Fruit fly (Drosophila melanogaster) whole organism, pupa: ENCODE data around the gene CG5561.

Experiments
- CG10348 ChIP-seq: fragments of 200-800 bp; sonication (Bioruptor generic); IDR thresholded peaks from 2 replicates; pipeline ENCODE4 v1.3.6; 2022; ENCODE audit warnings: missing biosample characterization, missing genetic modification characterization
- CG12605 ChIP-seq: fragments of 200-800 bp; sonication (Bioruptor generic); IDR thresholded peaks from 2 replicates; pipeline ENCODE4 v1.3.6; 2022; ENCODE audit warnings: missing biosample characterization, missing genetic modification characterization
- CG13204 ChIP-seq: fragments of 200-800 bp; sonication (Bioruptor generic); optimal IDR thresholded peaks from 2 replicates; lab custom pipeline; 2018; ENCODE audit warnings: missing biosample characterization, mild to moderate bottlenecking, missing genetic modification characterization, moderate library complexity
- CG14655 ChIP-seq: fragments of 200-800 bp; sonication (Bioruptor generic); optimal IDR thresholded peaks from 3 replicates; lab custom pipeline; 2017; ENCODE audit warnings: mild to moderate bottlenecking, missing biosample characterization, missing genetic modification reagents, missing genetic modification characterization
- CG15710 ChIP-seq: fragments of 200-800 bp; sonication (Bioruptor generic); optimal IDR thresholded peaks from 2 replicates; lab custom pipeline; 2018; ENCODE audit warnings: missing biosample characterization, mild to moderate bottlenecking, missing genetic modification characterization, moderate library complexity
- CG17806 ChIP-seq: fragments of 200-800 bp; sonication (Bioruptor generic); optimal IDR thresholded peaks from 2 replicates; lab custom pipeline; 2018; ENCODE audit warnings: missing biosample characterization, mild to moderate bottlenecking, missing genetic modification characterization, moderate library complexity
- CG32121 ChIP-seq: fragments of 200-800 bp; sonication (Bioruptor generic); IDR thresholded peaks from 2 replicates; pipeline ENCODE4 v1.3.6; 2022; ENCODE audit warnings: missing biosample characterization, missing genetic modification characterization
- CG34367 ChIP-seq: fragments of 200-800 bp; sonication (Bioruptor generic); optimal IDR thresholded peaks from 2 replicates; lab custom pipeline; 2018; ENCODE audit warnings: missing biosample characterization, mild to moderate bottlenecking, missing genetic modification characterization
- CG4496 ChIP-seq: fragments of 200-800 bp; sonication (Bioruptor generic); IDR thresholded peaks from 3 replicates; pipeline ENCODE4 v1.3.6; 2022; ENCODE audit warnings: missing biosample characterization, missing genetic modification characterization
- CG8159 ChIP-seq: fragments of 200-800 bp; sonication (Bioruptor generic); optimal IDR thresholded peaks from 3 replicates; lab custom pipeline; 2018; ENCODE audit warnings: missing biosample characterization, mild to moderate bottlenecking, missing genetic modification characterization, moderate library complexity
- CG8301 ChIP-seq: fragments of 200-800 bp; sonication (Bioruptor generic); optimal IDR thresholded peaks from 2 replicates; lab custom pipeline; 2018; ENCODE audit warnings: missing biosample characterization, mild to moderate bottlenecking, missing genetic modification characterization
- CG9948 ChIP-seq: fragments of 200-800 bp; sonication (Bioruptor generic); optimal IDR thresholded peaks from 2 replicates; lab custom pipeline; 2018; ENCODE audit warnings: missing biosample characterization, mild to moderate bottlenecking, missing genetic modification characterization, moderate library complexity
- D1 ChIP-seq: fragments of 200-800 bp; sonication (Bioruptor generic); optimal IDR thresholded peaks from 2 replicates; lab custom pipeline; 2018; ENCODE audit warnings: missing biosample characterization, mild to moderate bottlenecking, missing genetic modification characterization, moderate library complexity
- EcR ChIP-seq: fragments of 200-800 bp; sonication (Bioruptor generic); optimal IDR thresholded peaks from 3 replicates; lab custom pipeline; 2019; ENCODE audit warnings: missing biosample characterization, missing genetic modification characterization, mild to moderate bottlenecking, moderate library complexity, missing genetic modification reagents
- Ets98B ChIP-seq: fragments of 200-800 bp; sonication (Bioruptor generic); IDR thresholded peaks from 2 replicates; pipeline ENCODE4 v1.3.6; 2022; ENCODE audit warnings: missing biosample characterization, missing genetic modification characterization
- Pif1A ChIP-seq: fragments of 200-800 bp; sonication (Bioruptor generic); optimal IDR thresholded peaks from 3 replicates; lab custom pipeline; 2016; ENCODE audit warnings: missing biosample characterization, missing genetic modification characterization
- Pif1B ChIP-seq: fragments of 200-800 bp; sonication (Bioruptor generic); optimal IDR thresholded peaks from 3 replicates; lab custom pipeline; 2016; ENCODE audit warnings: missing biosample characterization, missing genetic modification characterization
- Snoo ChIP-seq: fragments of 200-800 bp; sonication (Bioruptor generic); optimal IDR thresholded peaks from 3 replicates; lab custom pipeline; 2017; ENCODE audit warnings: missing biosample characterization, mild to moderate bottlenecking, missing genetic modification characterization, inconsistent platforms
- fd96Ca ChIP-seq: fragments of 200-800 bp; sonication (Bioruptor generic); IDR thresholded peaks from 3 replicates; pipeline ENCODE4 v1.3.6; 2022; ENCODE audit warnings: missing biosample characterization, missing genetic modification characterization
- gl ChIP-seq: fragments of 200-800 bp; sonication (Bioruptor generic); optimal IDR thresholded peaks from 2 replicates; lab custom pipeline; 2018; ENCODE audit warnings: missing biosample characterization, mild to moderate bottlenecking, missing genetic modification characterization
- rn ChIP-seq: fragments of 200-800 bp; sonication (Bioruptor generic); IDR thresholded peaks from 2 replicates; pipeline ENCODE4 v1.3.6; 2022; ENCODE audit warnings: missing biosample characterization, missing genetic modification characterization

The CG5561 gene

dm6 chr2L:1328861-1329260, 25.0 kb downstream of the CG5561 start, which contains the start of gene a5:
a5 (plus strand) TSS chr2L:1329161.
- TF ChIP-seq Ets98B (GFP tag; lab: Robert Waterston, UW): no peak
- TF ChIP-seq Pif1A (GFP tag; lab: Kevin White, UChicago): no peak
- TF ChIP-seq CG13204: no peak
- no peak for TF ChIP-seq CG10348 (GFP tag; lab: Robert Waterston, UW)
- no peak for TF ChIP-seq Snoo (tag; lab: Kevin White, UChicago)
- TF ChIP-seq CG15710 (tag; lab: Kevin White, UChicago): no peak

- no peak for TF ChIP-seq CG17806 (tag; lab: Kevin White, UChicago)
- TF ChIP-seq CG8159 (tag; lab: Kevin White, UChicago): peak; percentile 6
- TF ChIP-seq CG15710 (tag; lab: Kevin White, UChicago): no peak
- TF ChIP-seq CG8301: no peak
- no peak for TF ChIP-seq fd96Ca
These were observed 37.5 kb downstream of the CG5561 start for dm6 chr2L:1316422-1316821.

- TF ChIP-seq CG14655 (GFP tag; lab: Kevin White, UChicago) (peak; percentile 23), CG17806 (tag; lab: Kevin White, UChicago) (no peak), Snoo (tag; lab: Kevin White, UChicago) (no peak), EcR (GFP tag; lab: Kevin White, UChicago) (no peak), CG15710 (tag; lab: Kevin White, UChicago) (no peak), Ets98B (GFP tag; lab: Robert Waterston, UW) (peak; percentile 54; the same call in 1 of the 2 replicates), rn (GFP tag; lab: Robert Waterston, UW) (no peak), CG4496 (peak; percentile 70), Pif1A (GFP tag; lab: Kevin White, UChicago) (no peak), CG9948 (tag; lab: Kevin White, UChicago) (no peak), CG32121 (GFP tag; lab: Robert Waterston, UW) (peak; percentile 19; the same call in 1 of the 2 replicates), CG8159 (tag; lab: Kevin White, UChicago) (peak; percentile 15), CG13204 (no peak), D1 (tag; lab: Kevin White, UChicago) (no peak), CG34367 (tag; lab: Kevin White, UChicago) (no peak), CG10348 (GFP tag; lab: Robert Waterston, UW) (no peak), CG12605 (GFP tag; lab: Robert Waterston, UW) (no peak), gl (tag; lab: Kevin White, UChicago) (no peak), fd96Ca (peak; percentile 72; the same call in 2 of the 3 replicates), Pif1B (GFP tag; lab: Kevin White, UChicago) (no peak), CG8301 (no peak)
- TF ChIP-seq, all 21 proteins: peak for 6
These were observed 38.6 kb downstream of the CG5561 start for dm6 chr2L:1315283-1315682.

- TF ChIP-seq CG17806 (tag; lab: Kevin White, UChicago) (peak; percentile 34), EcR (GFP tag; lab: Kevin White, UChicago) (no peak), CG9948 (tag; lab: Kevin White, UChicago) (peak; percentile 37), Ets98B (GFP tag; lab: Robert Waterston, UW) (peak; percentile 23; the same call in 1 of the 2 replicates), CG8301 (peak; percentile 34), CG12605 (GFP tag; lab: Robert Waterston, UW) (no peak), CG14655 (GFP tag; lab: Kevin White, UChicago) (peak; percentile 29), CG8159 (tag; lab: Kevin White, UChicago) (peak; percentile 62), CG4496 (peak; percentile 60; the same call in 1 of the 3 replicates), Pif1A (GFP tag; lab: Kevin White, UChicago) (peak; percentile 27), CG13204 (no peak), CG34367 (tag; lab: Kevin White, UChicago) (peak; percentile 37), rn (GFP tag; lab: Robert Waterston, UW) (no peak), fd96Ca (no peak; the same call in 2 of the 3 replicates), CG32121 (GFP tag; lab: Robert Waterston, UW) (no peak), D1 (tag; lab: Kevin White, UChicago) (no peak), gl (tag; lab: Kevin White, UChicago) (no peak), Snoo (tag; lab: Kevin White, UChicago) (peak; percentile 32), CG15710 (tag; lab: Kevin White, UChicago) (peak; percentile 61), Pif1B (GFP tag; lab: Kevin White, UChicago) (peak; percentile 3)
These were observed 41.6 kb downstream of the CG5561 start for dm6 chr2L:1312321-1312720.
